Worm (Caenorhabditis elegans) whole organism, late embryonic: ENCODE data around the gene srh-71.
A peak's percentile ranks its signal among the peaks of the same experiment; 100 is the strongest.

ENCODE experiments used
- ama-1 ChIP-seq: fragments of 150-350 bp; optimal IDR thresholded peaks from 2 replicates; lab custom pipeline; 2014
- elt-2 ChIP-seq: sonication (generic microtip); optimal IDR thresholded peaks from 2 replicates; lab custom pipeline; 2016; ENCODE audit warnings: missing genetic modification reagents, missing genetic modification characterization, missing compliant biosample characterization

DNA sequence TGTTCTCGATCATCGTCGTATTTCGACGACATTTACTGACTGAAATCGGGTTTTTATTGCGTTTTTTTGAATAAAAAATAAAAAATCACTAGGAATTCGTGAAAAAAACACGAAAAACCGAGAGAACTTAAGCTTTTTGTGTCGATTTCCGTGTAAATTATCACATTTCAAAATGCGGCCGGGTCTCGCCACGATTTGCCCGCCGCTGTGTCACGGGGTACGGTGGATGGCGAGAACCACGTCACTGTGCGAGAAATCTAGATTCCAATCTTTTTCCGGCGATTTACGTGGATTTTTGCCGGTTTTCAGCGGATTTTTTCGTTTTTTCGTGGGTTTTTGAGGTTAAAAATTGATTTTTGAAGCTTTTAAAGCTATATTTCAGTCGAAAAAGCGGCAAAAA, 46.4 kb upstream of the srh-71 start, which contains the start of gene Y25C1A.8:
- TF ChIP-seq ama-1 (lab: Kevin White, UChicago) (no peak), elt-2 (tag; lab: Kevin White, UChicago) (peak; percentile 69)
